Fruit fly (Drosophila melanogaster) whole organism, embryonic: ENCODE results near the gene Trim9.

ENCODE experiments used
- B-H2 ChIP-seq: fragments of 200-800 bp; sonication (Bioruptor generic); optimal IDR thresholded peaks from 2 replicates; lab custom pipeline; 2018; ENCODE audit warnings: missing biosample characterization, mild to moderate bottlenecking, missing genetic modification characterization
- CG10147 ChIP-seq: fragments of 200-800 bp; sonication (Bioruptor generic); optimal IDR thresholded peaks from 2 replicates; lab custom pipeline; 2019; ENCODE audit warnings: missing biosample characterization, mild to moderate bottlenecking, missing genetic modification characterization, moderate library complexity
- CG11696 ChIP-seq: fragments of 200-800 bp; sonication (Bioruptor generic); IDR thresholded peaks from 2 replicates; pipeline ENCODE4 v1.3.6; 2022; ENCODE audit warnings: missing biosample characterization, missing genetic modification characterization
- CG15073 ChIP-seq: fragments of 200-800 bp; sonication (Bioruptor generic); optimal IDR thresholded peaks from 2 replicates; lab custom pipeline; 2016; ENCODE audit warnings: missing biosample characterization, missing genetic modification characterization
- CG15269 ChIP-seq: fragments of 200-800 bp; sonication (Bioruptor generic); optimal IDR thresholded peaks from 2 replicates; lab custom pipeline; 2018; ENCODE audit warnings: missing biosample characterization, mild to moderate bottlenecking, missing genetic modification characterization, moderate library complexity
- CG16863 ChIP-seq: fragments of 200-800 bp; sonication (Bioruptor generic); optimal IDR thresholded peaks from 3 replicates; lab custom pipeline; 2016; ENCODE audit warnings: missing biosample characterization, missing genetic modification characterization
- CG17328 ChIP-seq: fragments of 200-800 bp; sonication (Bioruptor generic); IDR thresholded peaks from 2 replicates; pipeline ENCODE4 v1.3.6; 2022; ENCODE audit warnings: missing biosample characterization, missing genetic modification characterization
- CG17829 ChIP-seq: fragments of 200-800 bp; optimal IDR thresholded peaks from 2 replicates; lab custom pipeline; 2019; ENCODE audit warnings: missing biosample characterization, mild to moderate bottlenecking, missing genetic modification characterization, moderate library complexity
- CG2199 ChIP-seq: fragments of 200-800 bp; sonication (Bioruptor generic); IDR thresholded peaks from 3 replicates; pipeline ENCODE4 v1.3.6; 2022; ENCODE audit warnings: missing biosample characterization, missing genetic modification characterization
- CG2202 ChIP-seq: fragments of 200-800 bp; sonication (Bioruptor generic); optimal IDR thresholded peaks from 2 replicates; lab custom pipeline; 2018; ENCODE audit warnings: missing biosample characterization, mild to moderate bottlenecking, missing genetic modification characterization
- CG3838 ChIP-seq: fragments of 200-800 bp; sonication (Bioruptor generic); optimal IDR thresholded peaks from 3 replicates; lab custom pipeline; 2016; ENCODE audit warnings: missing biosample characterization, missing genetic modification characterization
- CG42726 ChIP-seq: fragments of 200-800 bp; sonication (Bioruptor generic); IDR thresholded peaks from 2 replicates; pipeline ENCODE4 v1.3.6; 2022; ENCODE audit warnings: missing biosample characterization, missing genetic modification characterization; ENCODE audit not compliant: partially characterized antibody
- CG4328 ChIP-seq: fragments of 200-800 bp; sonication (Bioruptor generic); optimal IDR thresholded peaks from 3 replicates; lab custom pipeline; 2017; ENCODE audit warnings: missing biosample characterization, missing genetic modification reagents, missing genetic modification characterization
- CG4854 ChIP-seq: fragments of 200-800 bp; sonication (Bioruptor generic); optimal IDR thresholded peaks from 2 replicates; lab custom pipeline; 2016; ENCODE audit warnings: missing biosample characterization, missing genetic modification characterization, inconsistent platforms
- CG6689 ChIP-seq: fragments of 200-800 bp; sonication (Bioruptor generic); IDR thresholded peaks from 2 replicates; pipeline ENCODE4 v1.3.6; 2022; ENCODE audit warnings: missing biosample characterization, missing genetic modification characterization
- CG6813 ChIP-seq: fragments of 200-800 bp; sonication (Bioruptor generic); optimal IDR thresholded peaks from 2 replicates; lab custom pipeline; 2017; ENCODE audit warnings: missing biosample characterization, missing genetic modification characterization, mild to moderate bottlenecking, moderate library complexity, missing genetic modification reagents
- CG6854 ChIP-seq: fragments of 200-800 bp; sonication (Bioruptor generic); optimal IDR thresholded peaks from 3 replicates; lab custom pipeline; 2017; ENCODE audit warnings: missing biosample characterization, mild to moderate bottlenecking, missing genetic modification characterization
- CG7987 ChIP-seq: fragments of 200-800 bp; sonication (Bioruptor generic); optimal IDR thresholded peaks from 2 replicates; lab custom pipeline; 2018; ENCODE audit warnings: missing biosample characterization, mild to moderate bottlenecking, missing genetic modification characterization, moderate library complexity
- CG8281 ChIP-seq: fragments of 200-800 bp; sonication (Bioruptor generic); optimal IDR thresholded peaks from 2 replicates; lab custom pipeline; 2018; ENCODE audit warnings: missing biosample characterization, mild to moderate bottlenecking, missing genetic modification characterization, moderate library complexity
- CG8765 ChIP-seq: fragments of 200-800 bp; sonication (Bioruptor generic); IDR thresholded peaks from 2 replicates; pipeline ENCODE4 v1.3.6; 2022; ENCODE audit warnings: missing biosample characterization, missing genetic modification characterization
- CG8924 ChIP-seq: fragments of 200-800 bp; optimal IDR thresholded peaks from 3 replicates; lab custom pipeline; 2019; ENCODE audit warnings: missing biosample characterization, mild to moderate bottlenecking, missing genetic modification characterization, moderate library complexity
- CG9876 ChIP-seq: fragments of 200-800 bp; sonication (Bioruptor generic); optimal IDR thresholded peaks from 2 replicates; lab custom pipeline; 2016; ENCODE audit warnings: missing biosample characterization, missing genetic modification characterization
- Doc3 ChIP-seq: fragments of 200-800 bp; sonication (Bioruptor generic); IDR thresholded peaks from 3 replicates; pipeline ENCODE4 v1.3.6; 2022; ENCODE audit warnings: missing biosample characterization, missing genetic modification characterization; ENCODE audit not compliant: partially characterized antibody
- Dp ChIP-seq: fragments of 200-800 bp; sonication (Bioruptor generic); optimal IDR thresholded peaks from 2 replicates; lab custom pipeline; 2018; ENCODE audit warnings: missing biosample characterization, mild to moderate bottlenecking, missing genetic modification characterization, moderate library complexity
- HLHmδ ChIP-seq: fragments of 200-800 bp; sonication (Bioruptor generic); optimal IDR thresholded peaks from 2 replicates; lab custom pipeline; 2018; ENCODE audit warnings: missing biosample characterization, mild to moderate bottlenecking, missing genetic modification characterization, moderate library complexity
- Hey ChIP-seq: fragments of 200-800 bp; sonication (Bioruptor generic); optimal IDR thresholded peaks from 3 replicates; lab custom pipeline; 2018; ENCODE audit warnings: missing biosample characterization, mild to moderate bottlenecking, missing genetic modification characterization
- NK7.1 ChIP-seq: fragments of 200-800 bp; sonication (Bioruptor generic); optimal IDR thresholded peaks from 3 replicates; lab custom pipeline; 2016; ENCODE audit warnings: missing biosample characterization, missing genetic modification characterization
- Sox102F ChIP-seq: fragments of 200-800 bp; sonication (Bioruptor generic); optimal IDR thresholded peaks from 2 replicates; lab custom pipeline; 2018; ENCODE audit warnings: missing biosample characterization, mild to moderate bottlenecking, missing genetic modification characterization, moderate library complexity
- Sry-β ChIP-seq: fragments of 200-800 bp; sonication (Bioruptor generic); optimal IDR thresholded peaks from 2 replicates; lab custom pipeline; 2018; ENCODE audit warnings: missing biosample characterization, mild to moderate bottlenecking, missing genetic modification characterization, moderate library complexity
- Tbp ChIP-seq: fragments of >200 bp; optimal IDR thresholded peaks from 2 replicates; lab custom pipeline; 2018; ENCODE audit warnings: missing biosample characterization, missing genetic modification characterization
- amos ChIP-seq: fragments of 200-800 bp; sonication (Bioruptor generic); IDR thresholded peaks from 2 replicates; pipeline ENCODE4 v1.3.6; 2022; ENCODE audit warnings: missing biosample characterization, missing genetic modification characterization; ENCODE audit not compliant: partially characterized antibody
- corto ChIP-seq: fragments of 200-800 bp; sonication (Bioruptor generic); optimal IDR thresholded peaks from 2 replicates; lab custom pipeline; 2016; ENCODE audit warnings: missing biosample characterization, mild to moderate bottlenecking, missing genetic modification characterization, moderate library complexity
- esg ChIP-seq: fragments of 200-800 bp; sonication (Bioruptor generic); conservative IDR thresholded peaks from 2 replicates; pipeline ENCODE4 v1.3.6; 2022; ENCODE audit warnings: missing biosample characterization, missing genetic modification characterization
- fd3F ChIP-seq: fragments of 200-800 bp; sonication (Bioruptor generic); optimal IDR thresholded peaks from 2 replicates; lab custom pipeline; 2018; ENCODE audit warnings: missing biosample characterization, mild to moderate bottlenecking, missing genetic modification characterization, moderate library complexity
- fd64A ChIP-seq: fragments of 200-800 bp; sonication (Bioruptor generic); optimal IDR thresholded peaks from 3 replicates; lab custom pipeline; 2018; ENCODE audit warnings: missing biosample characterization, mild to moderate bottlenecking, missing genetic modification characterization
- fru ChIP-seq: fragments of >200 bp; optimal IDR thresholded peaks from 2 replicates; lab custom pipeline; 2017
- ftz-f1 ChIP-seq: fragments of 200-800 bp; sonication (Bioruptor generic); optimal IDR thresholded peaks from 2 replicates; lab custom pipeline; 2016; ENCODE audit warnings: missing biosample characterization, missing genetic modification characterization
- h ChIP-seq: fragments of >200 bp; optimal IDR thresholded peaks from 2 replicates; lab custom pipeline; 2017
- her ChIP-seq: fragments of 200-800 bp; sonication (Bioruptor generic); optimal IDR thresholded peaks from 2 replicates; lab custom pipeline; 2016; ENCODE audit warnings: missing biosample characterization, missing genetic modification characterization
- pnt ChIP-seq: fragments of 200-800 bp; sonication (Bioruptor generic); optimal IDR thresholded peaks from 3 replicates; lab custom pipeline; 2016; ENCODE audit warnings: missing biosample characterization, missing genetic modification characterization
- repo ChIP-seq: fragments of 200-800 bp; sonication (Bioruptor generic); optimal IDR thresholded peaks from 2 replicates; lab custom pipeline; 2016; ENCODE audit warnings: missing biosample characterization, missing genetic modification characterization
- run ChIP-seq: fragments of 200-800 bp; sonication (Bioruptor generic); optimal IDR thresholded peaks from 3 replicates; lab custom pipeline; 2018; ENCODE audit warnings: missing biosample characterization, mild to moderate bottlenecking, missing genetic modification characterization
- sisA ChIP-seq: fragments of 200-800 bp; sonication (Bioruptor generic); IDR thresholded peaks from 2 replicates; pipeline ENCODE4 v1.3.6; 2022; ENCODE audit warnings: missing biosample characterization, missing genetic modification characterization
- slou ChIP-seq: fragments of 200-800 bp; sonication (Bioruptor generic); optimal IDR thresholded peaks from 3 replicates; lab custom pipeline; 2016; ENCODE audit warnings: missing biosample characterization, missing genetic modification characterization
- so ChIP-seq: fragments of 200-800 bp; sonication (Bioruptor generic); IDR thresholded peaks from 3 replicates; pipeline ENCODE4 v1.3.6; 2022; ENCODE audit warnings: missing biosample characterization, missing genetic modification characterization
- sob ChIP-seq: fragments of 200-800 bp; sonication (Bioruptor generic); IDR thresholded peaks from 2 replicates; pipeline ENCODE4 v1.3.6; 2022; ENCODE audit warnings: missing biosample characterization, missing genetic modification characterization
- sqz ChIP-seq: fragments of 200-800 bp; sonication (Bioruptor generic); optimal IDR thresholded peaks from 3 replicates; lab custom pipeline; 2018; ENCODE audit warnings: missing biosample characterization, mild to moderate bottlenecking, missing genetic modification characterization
- wor ChIP-seq: fragments of 200-800 bp; sonication (Bioruptor generic); IDR thresholded peaks from 2 replicates; pipeline ENCODE4 v1.3.6; 2022; ENCODE audit warnings: missing biosample characterization, missing genetic modification characterization
- zen2 ChIP-seq: fragments of 200-800 bp; sonication (Bioruptor generic); IDR thresholded peaks from 3 replicates; pipeline ENCODE4 v1.3.6; 2022; ENCODE audit warnings: missing biosample characterization, missing genetic modification characterization; ENCODE audit not compliant: partially characterized antibody
- zf30C ChIP-seq: fragments of 200-800 bp; sonication (Bioruptor generic); optimal IDR thresholded peaks from 3 replicates; lab custom pipeline; 2018; ENCODE audit warnings: missing biosample characterization, mild to moderate bottlenecking, missing genetic modification characterization

Gene Trim9

DNA sequence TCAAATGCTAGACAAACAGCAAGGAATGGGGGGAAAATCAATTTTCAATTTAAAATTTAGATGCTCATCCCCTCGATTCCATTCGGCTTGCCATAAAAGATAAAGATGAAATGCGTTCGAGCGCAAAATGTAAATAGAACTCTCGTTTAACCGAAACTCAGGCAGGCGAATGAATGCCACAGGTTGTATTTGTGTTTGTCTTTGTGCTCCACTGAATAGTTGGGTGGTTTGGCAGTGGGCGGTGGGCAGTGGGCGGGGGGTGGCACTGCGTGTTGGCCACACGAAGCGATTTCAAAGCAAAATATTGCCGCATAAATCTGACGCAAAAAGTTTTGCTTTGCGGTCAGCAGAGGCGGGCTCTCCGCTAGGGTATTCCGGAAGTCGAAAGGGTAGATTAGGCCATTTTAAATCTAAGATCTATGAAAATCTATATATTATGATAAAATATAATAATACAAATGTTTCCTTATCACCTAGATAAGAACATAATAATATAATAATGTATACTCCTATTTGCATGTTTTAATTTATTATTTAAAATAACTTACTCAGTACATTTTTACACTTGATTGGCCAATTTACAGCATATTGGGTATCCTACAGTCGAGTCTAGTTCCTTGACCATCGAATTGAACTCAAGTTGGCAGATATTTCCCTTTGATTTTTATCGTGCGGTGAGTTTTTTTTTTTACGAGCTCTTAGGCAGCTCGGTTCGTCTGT lies 22.3 kb upstream of the Trim9 start (continued):
- TF ChIP-seq corto (GFP tag; lab: Kevin White, UChicago), result no peak
- no peak for TF ChIP-seq h (lab: Kevin White, UChicago)
- TF ChIP-seq so (GFP tag; lab: Robert Waterston, UW), result no peak
- TF ChIP-seq CG2202 (tag; lab: Kevin White, UChicago), result no peak
- peak; percentile 37 for TF ChIP-seq CG17829
- peak; percentile 40 for TF ChIP-seq CG10147 (GFP tag; lab: Kevin White, UChicago)
- TF ChIP-seq CG2199 (GFP tag; lab: Robert Waterston, UW), result no peak
- peak; percentile 75 for TF ChIP-seq Sox102F
- TF ChIP-seq HLHmδ (GFP tag; lab: Kevin White, UChicago), result no peak
- no peak for TF ChIP-seq ftz-f1 (GFP tag; lab: Kevin White, UChicago)
- TF ChIP-seq zf30C, result no peak
- TF ChIP-seq sqz (GFP tag; lab: Kevin White, UChicago), result peak; percentile 33
- TF ChIP-seq CG42726 (GFP tag; lab: Robert Waterston, UW), result no peak
- TF ChIP-seq CG3838 (GFP tag; lab: Kevin White, UChicago), result no peak
- no peak for TF ChIP-seq fd64A (GFP tag; lab: Kevin White, UChicago)
- TF ChIP-seq her, result no peak
- TF ChIP-seq B-H2, result no peak
- TF ChIP-seq pnt, result no peak
- TF ChIP-seq CG15269, result peak; percentile 76
- TF ChIP-seq CG4854 (GFP tag; lab: Kevin White, UChicago), result no peak
- TF ChIP-seq zen2 (GFP tag; lab: Robert Waterston, UW), result no peak
- no peak for TF ChIP-seq CG4328 (GFP tag; lab: Kevin White, UChicago)
- no peak for TF ChIP-seq CG8765
- no peak for TF ChIP-seq Hey (tag; lab: Kevin White, UChicago)
- no peak for TF ChIP-seq fru (lab: Kevin White, UChicago)
- peak; percentile 58 for TF ChIP-seq wor (GFP tag; lab: Robert Waterston, UW)
- TF ChIP-seq slou, result peak; percentile 15
- TF ChIP-seq CG8281 (tag; lab: Kevin White, UChicago), result peak; percentile 11
- peak; percentile 14 for TF ChIP-seq CG6854 (GFP tag; lab: Kevin White, UChicago)
- TF ChIP-seq CG7987 (GFP tag; lab: Kevin White, UChicago), result no peak
- TF ChIP-seq CG16863 (GFP tag; lab: Kevin White, UChicago), result no peak
- TF ChIP-seq sob (GFP tag; lab: Robert Waterston, UW), result peak; percentile 68; the same call in 1 of the 2 replicates
- TF ChIP-seq amos (GFP tag; lab: Robert Waterston, UW), result no peak
- no peak for TF ChIP-seq Doc3 (GFP tag; lab: Robert Waterston, UW)
- TF ChIP-seq Dp (GFP tag; lab: Kevin White, UChicago), result no peak
- TF ChIP-seq run (tag; lab: Kevin White, UChicago), result peak; percentile 47
- TF ChIP-seq CG6689 (GFP tag; lab: Robert Waterston, UW), result peak; percentile 71; the same call in 1 of the 2 replicates
- peak; percentile 64 for TF ChIP-seq CG8924 (tag; lab: Kevin White, UChicago)
- TF ChIP-seq Sry-β (GFP tag; lab: Kevin White, UChicago), result no peak
- no peak for TF ChIP-seq CG11696 (GFP tag; lab: Robert Waterston, UW)
- no peak for TF ChIP-seq Tbp (GFP tag; lab: Kevin White, UChicago)
- TF ChIP-seq CG15073, result no peak
- TF ChIP-seq fd3F (GFP tag; lab: Kevin White, UChicago), result peak; percentile 11
- no peak for TF ChIP-seq repo
- TF ChIP-seq CG9876 (GFP tag; lab: Kevin White, UChicago), result no peak
- peak; percentile 36 for TF ChIP-seq CG6813 (GFP tag; lab: Kevin White, UChicago)
- TF ChIP-seq CG17328, result peak; percentile 37; the same call in 1 of the 2 replicates
- peak; percentile 36; the same call in 1 of the 2 replicates for TF ChIP-seq esg (GFP tag; lab: Robert Waterston, UW)
- no peak; the same call in 1 of the 2 replicates for TF ChIP-seq sisA
- TF ChIP-seq NK7.1 (GFP tag; lab: Kevin White, UChicago), result no peak
